Fruit fly (Drosophila melanogaster) whole organism, embryonic: ENCODE results near the gene oxt.
A peak's percentile ranks its signal among the peaks of the same experiment; 100 is the strongest.

ENCODE experiments used
- Asciz ChIP-seq: fragments of 200-800 bp; sonication (Bioruptor generic); optimal IDR thresholded peaks from 2 replicates; lab custom pipeline; 2017; ENCODE audit warnings: missing biosample characterization, mild to moderate bottlenecking, missing genetic modification characterization, missing genetic modification reagents
- Atf3 ChIP-seq: fragments of 200-800 bp; sonication (Bioruptor generic); optimal IDR thresholded peaks from 3 replicates; lab custom pipeline; 2016; ENCODE audit warnings: missing biosample characterization, missing genetic modification characterization
- Atf6 ChIP-seq: fragments of 200-800 bp; sonication (Bioruptor generic); IDR thresholded peaks from 2 replicates; pipeline ENCODE4 v1.3.6; 2022; ENCODE audit warnings: missing biosample characterization, missing genetic modification characterization
- Bgb ChIP-seq: fragments of 200-800 bp; sonication (Bioruptor generic); IDR thresholded peaks from 2 replicates; pipeline ENCODE4 v1.3.6; 2022; ENCODE audit warnings: missing biosample characterization, missing genetic modification characterization; ENCODE audit not compliant: partially characterized antibody
- Blimp-1 ChIP-seq: fragments of 200-800 bp; sonication (Bioruptor generic); optimal IDR thresholded peaks from 3 replicates; lab custom pipeline; 2018; ENCODE audit warnings: missing biosample characterization, missing genetic modification characterization, mild to moderate bottlenecking, moderate library complexity, missing genetic modification reagents
- CG1024 ChIP-seq: fragments of 200-800 bp; sonication (Bioruptor generic); IDR thresholded peaks from 2 replicates; pipeline ENCODE4 v1.3.6; 2022; ENCODE audit warnings: missing biosample characterization, missing genetic modification characterization
- CG10267 ChIP-seq: fragments of 200-800 bp; sonication (Bioruptor generic); optimal IDR thresholded peaks from 2 replicates; lab custom pipeline; 2018; ENCODE audit warnings: missing biosample characterization, mild to moderate bottlenecking, missing genetic modification characterization, moderate library complexity
- CG11398 ChIP-seq: fragments of 200-800 bp; sonication (Bioruptor generic); optimal IDR thresholded peaks from 2 replicates; lab custom pipeline; 2016; ENCODE audit warnings: missing biosample characterization, missing genetic modification characterization
- CG11695 ChIP-seq: fragments of 200-800 bp; sonication (Bioruptor generic); IDR thresholded peaks from 3 replicates; pipeline ENCODE4 v1.3.6; 2022; ENCODE audit warnings: missing biosample characterization, missing genetic modification characterization
- CG13424 ChIP-seq: fragments of 200-800 bp; sonication (Bioruptor generic); optimal IDR thresholded peaks from 2 replicates; lab custom pipeline; 2019; ENCODE audit warnings: missing biosample characterization, mild to moderate bottlenecking, missing genetic modification characterization, moderate library complexity
- CG13775 ChIP-seq: fragments of 200-800 bp; sonication (Bioruptor generic); optimal IDR thresholded peaks from 3 replicates; lab custom pipeline; 2017; ENCODE audit warnings: missing biosample characterization, mild to moderate bottlenecking, missing genetic modification characterization
- CG1603 ChIP-seq: fragments of 200-800 bp; sonication (Bioruptor generic); optimal IDR thresholded peaks from 2 replicates; lab custom pipeline; 2019; ENCODE audit warnings: missing biosample characterization, mild to moderate bottlenecking, missing genetic modification characterization, moderate library complexity
- CG17361 ChIP-seq: fragments of 200-800 bp; sonication (Bioruptor generic); IDR thresholded peaks from 3 replicates; pipeline ENCODE4 v1.3.6; 2022; ENCODE audit warnings: missing biosample characterization, missing genetic modification characterization
- CG1832 ChIP-seq: fragments of 200-800 bp; sonication (Bioruptor generic); optimal IDR thresholded peaks from 2 replicates; lab custom pipeline; 2017; ENCODE audit warnings: missing biosample characterization, mild to moderate bottlenecking, missing genetic modification characterization, inconsistent platforms
- CG2875 ChIP-seq: fragments of 200-800 bp; sonication (Bioruptor generic); optimal IDR thresholded peaks from 2 replicates; lab custom pipeline; 2017; ENCODE audit warnings: missing biosample characterization, mild to moderate bottlenecking, missing genetic modification characterization, missing genetic modification reagents
- CG7357 ChIP-seq: fragments of 200-800 bp; sonication (Bioruptor generic); IDR thresholded peaks from 3 replicates; pipeline ENCODE4 v1.3.6; 2022; ENCODE audit warnings: missing biosample characterization, missing genetic modification characterization
- CG7556 ChIP-seq: fragments of 200-800 bp; sonication (Bioruptor generic); optimal IDR thresholded peaks from 2 replicates; lab custom pipeline; 2017; ENCODE audit warnings: missing biosample characterization, mild to moderate bottlenecking, missing genetic modification characterization
- E2f1 ChIP-seq: fragments of 200-800 bp; sonication (Bioruptor generic); IDR thresholded peaks from 2 replicates; pipeline ENCODE4 v1.3.6; 2022; ENCODE audit warnings: missing biosample characterization, missing genetic modification characterization
- Eip74EF ChIP-seq, 2 experiments: fragments of 200-800 bp in 1 of 2; fragments of >200 bp in 1 of 2; sonication (Bioruptor generic) in 1 of 2; optimal IDR thresholded peaks; 2 replicates each; lab custom pipeline; 2017 to 2019; ENCODE audit warnings: missing biosample characterization in 2 of 2, missing genetic modification characterization in 2 of 2, mild to moderate bottlenecking in 1 of 2, moderate library complexity in 1 of 2
- Fer1 ChIP-seq: fragments of 200-800 bp; sonication (Bioruptor generic); optimal IDR thresholded peaks from 2 replicates; lab custom pipeline; 2017; ENCODE audit warnings: missing biosample characterization, mild to moderate bottlenecking, missing genetic modification characterization
- Fer3 ChIP-seq: fragments of 200-800 bp; sonication (Bioruptor generic); optimal IDR thresholded peaks from 2 replicates; lab custom pipeline; 2018; ENCODE audit warnings: missing biosample characterization, mild to moderate bottlenecking, missing genetic modification characterization, moderate library complexity
- GATAe ChIP-seq: fragments of 200-800 bp; sonication (Bioruptor generic); conservative IDR thresholded peaks from 2 replicates; pipeline ENCODE4 v1.3.6; 2022; ENCODE audit warnings: missing biosample characterization, missing genetic modification characterization
- HLH54F ChIP-seq: fragments of 200-800 bp; sonication (Bioruptor generic); optimal IDR thresholded peaks from 3 replicates; lab custom pipeline; 2016; ENCODE audit warnings: missing biosample characterization, missing genetic modification characterization
- HmgD ChIP-seq: fragments of 200-800 bp; sonication (Bioruptor generic); optimal IDR thresholded peaks from 3 replicates; lab custom pipeline; 2016; ENCODE audit warnings: missing biosample characterization, missing genetic modification characterization
- Hsf ChIP-seq: fragments of 200-800 bp; sonication (Bioruptor generic); optimal IDR thresholded peaks from 3 replicates; lab custom pipeline; 2016; ENCODE audit warnings: missing biosample characterization, missing genetic modification characterization
- Mrtf ChIP-seq: fragments of 200-800 bp; sonication (Bioruptor generic); IDR thresholded peaks from 3 replicates; pipeline ENCODE4 v1.3.6; 2022; ENCODE audit warnings: missing biosample characterization, missing genetic modification characterization
- NFAT ChIP-seq: fragments of 200-800 bp; sonication (Bioruptor generic); IDR thresholded peaks from 2 replicates; pipeline ENCODE4 v1.3.6; 2022; ENCODE audit warnings: missing biosample characterization, missing genetic modification characterization
- Neu2 ChIP-seq: fragments of 200-800 bp; sonication (Bioruptor generic); optimal IDR thresholded peaks from 3 replicates; lab custom pipeline; 2016; ENCODE audit warnings: missing biosample characterization, missing genetic modification characterization, borderline replicate concordance
- ab ChIP-seq: fragments of 200-800 bp; sonication (Bioruptor generic); optimal IDR thresholded peaks from 2 replicates; lab custom pipeline; 2016; ENCODE audit warnings: missing biosample characterization, missing genetic modification characterization
- ase ChIP-seq: fragments of 200-800 bp; sonication (Bioruptor generic); IDR thresholded peaks from 3 replicates; pipeline ENCODE4 v1.3.6; 2022; ENCODE audit warnings: missing biosample characterization, missing genetic modification characterization
- cato ChIP-seq: fragments of 200-800 bp; sonication (Bioruptor generic); optimal IDR thresholded peaks from 2 replicates; lab custom pipeline; 2016; ENCODE audit warnings: missing biosample characterization, missing genetic modification characterization, borderline replicate concordance
- cwo ChIP-seq: fragments of 200-800 bp; sonication (Bioruptor generic); optimal IDR thresholded peaks from 3 replicates; lab custom pipeline; 2017; ENCODE audit warnings: missing biosample characterization, missing genetic modification characterization, mild to moderate bottlenecking, moderate library complexity, missing genetic modification reagents
- dmrt11E ChIP-seq: fragments of 200-800 bp; sonication (Bioruptor generic); optimal IDR thresholded peaks from 3 replicates; lab custom pipeline; 2018; ENCODE audit warnings: missing biosample characterization, mild to moderate bottlenecking, missing genetic modification characterization, moderate library complexity
- dmrt99B ChIP-seq: fragments of 200-800 bp; sonication (Bioruptor generic); optimal IDR thresholded peaks from 2 replicates; lab custom pipeline; 2018; ENCODE audit warnings: missing biosample characterization, mild to moderate bottlenecking, missing genetic modification characterization, moderate library complexity
- esg ChIP-seq: fragments of 200-800 bp; sonication (Bioruptor generic); conservative IDR thresholded peaks from 2 replicates; pipeline ENCODE4 v1.3.6; 2022; ENCODE audit warnings: missing biosample characterization, missing genetic modification characterization
- gem ChIP-seq: fragments of 200-800 bp; sonication (Bioruptor generic); optimal IDR thresholded peaks from 2 replicates; lab custom pipeline; 2019; ENCODE audit warnings: missing biosample characterization, mild to moderate bottlenecking, missing genetic modification characterization, moderate library complexity
- her ChIP-seq: fragments of 200-800 bp; sonication (Bioruptor generic); optimal IDR thresholded peaks from 2 replicates; lab custom pipeline; 2016; ENCODE audit warnings: missing biosample characterization, missing genetic modification characterization
- kah ChIP-seq: fragments of 200-800 bp; sonication (Bioruptor generic); optimal IDR thresholded peaks from 2 replicates; lab custom pipeline; 2018; ENCODE audit warnings: missing biosample characterization, mild to moderate bottlenecking, missing genetic modification characterization
- mirr ChIP-seq: fragments of 200-800 bp; sonication (Bioruptor generic); optimal IDR thresholded peaks from 3 replicates; lab custom pipeline; 2018; ENCODE audit warnings: missing biosample characterization, mild to moderate bottlenecking, missing genetic modification characterization
- nau ChIP-seq: fragments of 200-800 bp; sonication (Bioruptor generic); optimal IDR thresholded peaks from 3 replicates; lab custom pipeline; 2017; ENCODE audit warnings: missing biosample characterization, mild to moderate bottlenecking, missing genetic modification characterization, missing genetic modification reagents
- rib ChIP-seq: fragments of 200-800 bp; sonication (Bioruptor generic); IDR thresholded peaks from 2 replicates; pipeline ENCODE4 v1.3.6; 2022; ENCODE audit warnings: missing biosample characterization, missing genetic modification characterization
- run ChIP-seq: fragments of 200-800 bp; sonication (Bioruptor generic); optimal IDR thresholded peaks from 3 replicates; lab custom pipeline; 2018; ENCODE audit warnings: missing biosample characterization, mild to moderate bottlenecking, missing genetic modification characterization
- so ChIP-seq: fragments of 200-800 bp; sonication (Bioruptor generic); IDR thresholded peaks from 3 replicates; pipeline ENCODE4 v1.3.6; 2022; ENCODE audit warnings: missing biosample characterization, missing genetic modification characterization
- sqz ChIP-seq: fragments of 200-800 bp; sonication (Bioruptor generic); optimal IDR thresholded peaks from 3 replicates; lab custom pipeline; 2018; ENCODE audit warnings: missing biosample characterization, mild to moderate bottlenecking, missing genetic modification characterization
- sug ChIP-seq: fragments of 200-800 bp; optimal IDR thresholded peaks from 2 replicates; lab custom pipeline; 2019; ENCODE audit warnings: missing biosample characterization, mild to moderate bottlenecking, missing genetic modification characterization, moderate library complexity
- tap ChIP-seq: fragments of 200-800 bp; optimal IDR thresholded peaks from 3 replicates; lab custom pipeline; 2019; ENCODE audit warnings: missing biosample characterization, mild to moderate bottlenecking, missing genetic modification characterization, moderate library complexity
- tgo ChIP-seq: fragments of 200-800 bp; sonication (Bioruptor generic); IDR thresholded peaks from 3 replicates; pipeline ENCODE4 v1.3.6; 2022; ENCODE audit warnings: missing biosample characterization, missing genetic modification characterization
- trem ChIP-seq: fragments of 200-800 bp; optimal IDR thresholded peaks from 3 replicates; lab custom pipeline; 2019; ENCODE audit warnings: missing biosample characterization, mild to moderate bottlenecking, missing genetic modification characterization, moderate library complexity
- unpg ChIP-seq: fragments of 200-800 bp; sonication (Bioruptor generic); optimal IDR thresholded peaks from 3 replicates; lab custom pipeline; 2018; ENCODE audit warnings: missing biosample characterization, mild to moderate bottlenecking, missing genetic modification characterization, moderate library complexity
- usp ChIP-seq: fragments of >200 bp; optimal IDR thresholded peaks from 2 replicates; lab custom pipeline; 2017; ENCODE audit warnings: missing biosample characterization, missing genetic modification characterization

Gene oxt

dm6 chr3L:2262515-2262944 lies at the start of gene oxt, which contains the start of gene CG13807 (continued):
- TF ChIP-seq cato (GFP tag; lab: Kevin White, UChicago) (peak; percentile 79), esg (peak; percentile 84), usp (GFP tag; lab: Kevin White, UChicago) (no peak), NFAT (GFP tag; lab: Robert Waterston, UW) (peak; percentile 83), dmrt11E (tag; lab: Kevin White, UChicago) (peak; percentile 82), Bgb (no peak), GATAe (GFP tag; lab: Robert Waterston, UW) (no peak; the same call in 1 of the 2 replicates), dmrt99B (tag; lab: Kevin White, UChicago) (peak; percentile 85), sug (tag; lab: Kevin White, UChicago) (peak; percentile 89), CG7556 (GFP tag; lab: Kevin White, UChicago) (peak; percentile 82), CG10267 (tag; lab: Kevin White, UChicago) (peak; percentile 90), E2f1 (GFP tag; lab: Robert Waterston, UW) (peak; percentile 89), Eip74EF (GFP tag; optimal IDR thresholded peaks at IDR 0.05; lab: Kevin White, UChicago) (peak in 1 of 2 experiments; percentile 74), kah (GFP tag; lab: Kevin White, UChicago) (peak; percentile 50), ase (GFP tag; lab: Robert Waterston, UW) (peak; percentile 92), CG11398 (no peak), CG7357 (GFP tag; lab: Robert Waterston, UW) (peak; percentile 75), Neu2 (GFP tag; lab: Kevin White, UChicago) (no peak), gem (peak; percentile 93), Mrtf (GFP tag; lab: Robert Waterston, UW) (peak; percentile 87), trem (tag; lab: Kevin White, UChicago) (peak; percentile 88), HmgD (GFP tag; lab: Kevin White, UChicago) (no peak), Asciz (GFP tag; lab: Kevin White, UChicago) (peak; percentile 70), Fer3 (tag; lab: Kevin White, UChicago) (peak; percentile 87), her (no peak), CG1832 (GFP tag; lab: Kevin White, UChicago) (no peak), CG13775 (peak; percentile 91), so (peak; percentile 92), run (tag; lab: Kevin White, UChicago) (peak; percentile 32), CG17361 (GFP tag; lab: Robert Waterston, UW) (peak; percentile 93), CG2875 (GFP tag; lab: Kevin White, UChicago) (peak; percentile 78), Atf3 (GFP tag; lab: Kevin White, UChicago) (peak; percentile 36), nau (GFP tag; lab: Kevin White, UChicago) (no peak), CG11695 (GFP tag; lab: Robert Waterston, UW) (peak; percentile 84), Hsf (GFP tag; lab: Kevin White, UChicago) (peak; percentile 79), HLH54F (peak; percentile 58), mirr (GFP tag; lab: Kevin White, UChicago) (peak; percentile 58), Atf6 (GFP tag; lab: Robert Waterston, UW) (peak; percentile 85), rib (GFP tag; lab: Robert Waterston, UW) (peak; percentile 76; the same call in 1 of the 2 replicates), CG1603 (tag; lab: Kevin White, UChicago) (peak; percentile 89), Fer1 (GFP tag; lab: Kevin White, UChicago) (peak; percentile 81), unpg (GFP tag; lab: Kevin White, UChicago) (peak; percentile 91), ab (peak; percentile 41), sqz (GFP tag; lab: Kevin White, UChicago) (no peak), tap (tag; lab: Kevin White, UChicago) (peak; percentile 83), Blimp-1 (GFP tag; lab: Kevin White, UChicago) (peak; percentile 76), cwo (GFP tag; lab: Kevin White, UChicago) (peak; percentile 69), CG13424 (tag; lab: Kevin White, UChicago) (peak; percentile 93), CG1024 (peak; percentile 83), tgo (GFP tag; lab: Robert Waterston, UW) (peak; percentile 89)
